Worm (Caenorhabditis elegans) whole organism, young adult: ENCODE data around the gene tnt-2.

Experiments
- B0336.3 ChIP-seq: fragments of 200-800 bp; sonication (Bioruptor generic); IDR thresholded peaks from 2 replicates; pipeline ENCODE4 v1.3.6; 2022; ENCODE audit warnings: missing genetic modification characterization, missing compliant biosample characterization
- F22D6.2 ChIP-seq: sonication (generic microtip); optimal IDR thresholded peaks from 2 replicates; lab custom pipeline; 2016; ENCODE audit warnings: mild to moderate bottlenecking, missing genetic modification characterization, missing compliant biosample characterization
- F23B12.7 ChIP-seq: sonication (generic microtip); optimal IDR thresholded peaks from 2 replicates; lab custom pipeline; 2017; ENCODE audit warnings: missing genetic modification characterization, mild to moderate bottlenecking, missing compliant biosample characterization, antibody characterized with exemption, moderate library complexity; ENCODE audit not compliant: insufficient read depth
- F57A8.1 ChIP-seq: fragments of 200-800 bp; sonication (Bioruptor generic); optimal IDR thresholded peaks from 2 replicates; lab custom pipeline; 2018; ENCODE audit warnings: mild to moderate bottlenecking, missing genetic modification characterization, moderate library complexity, missing compliant biosample characterization
- K12H6.12 ChIP-seq: fragments of 200-800 bp; sonication (Bioruptor generic); optimal IDR thresholded peaks from 2 replicates; lab custom pipeline; 2018; ENCODE audit warnings: mild to moderate bottlenecking, missing genetic modification characterization, missing compliant biosample characterization
- ZK185.1 ChIP-seq: sonication (generic microtip); optimal IDR thresholded peaks from 2 replicates; lab custom pipeline; 2016; ENCODE audit warnings: mild to moderate bottlenecking, missing genetic modification characterization, missing compliant biosample characterization; ENCODE audit not compliant: poor library complexity, severe bottlenecking
- aptf-3 ChIP-seq: fragments of 200-800 bp; sonication (Bioruptor generic); IDR thresholded peaks from 2 replicates; pipeline ENCODE4 v1.3.6; 2022; ENCODE audit warnings: missing genetic modification characterization, missing compliant biosample characterization
- atf-7 ChIP-seq: sonication (generic microtip); optimal IDR thresholded peaks from 2 replicates; lab custom pipeline; 2017; ENCODE audit warnings: mild to moderate bottlenecking, missing genetic modification characterization, missing compliant biosample characterization
- attf-5 ChIP-seq: fragments of 200-800 bp; sonication (Bioruptor generic); optimal IDR thresholded peaks from 2 replicates; lab custom pipeline; 2018; ENCODE audit warnings: mild to moderate bottlenecking, missing genetic modification characterization, missing compliant biosample characterization
- attf-6 ChIP-seq: fragments of 200-800 bp; sonication (Bioruptor generic); IDR thresholded peaks from 2 replicates; pipeline ENCODE4 v1.3.6; 2022; ENCODE audit warnings: missing genetic modification reagents, missing genetic modification characterization, missing compliant biosample characterization
- cebp-1 ChIP-seq, 2 experiments: fragments of 200-800 bp in 1 of 2; sonication (Bioruptor generic) in 1 of 2; sonication (generic microtip) in 1 of 2; IDR thresholded peaks in 1 of 2; optimal IDR thresholded peaks in 1 of 2; 2 replicates each; pipeline versions ENCODE4 v1.3.6 to Lab custom; 2017 to 2022; ENCODE audit warnings: missing compliant biosample characterization in 2 of 2, missing genetic modification characterization in 2 of 2, mild to moderate bottlenecking in 1 of 2, missing genetic modification reagents in 1 of 2, moderate library complexity in 1 of 2
- ceh-100 ChIP-seq: fragments of 200-800 bp; sonication (Bioruptor generic); IDR thresholded peaks from 2 replicates; pipeline ENCODE4 v1.3.6; 2022; ENCODE audit warnings: missing genetic modification reagents, missing genetic modification characterization, missing compliant biosample characterization
- ceh-27 ChIP-seq: fragments of 200-800 bp; sonication (Bioruptor generic); optimal IDR thresholded peaks from 2 replicates; lab custom pipeline; 2018; ENCODE audit warnings: mild to moderate bottlenecking, missing genetic modification characterization, moderate library complexity, missing compliant biosample characterization
- ceh-40 ChIP-seq: fragments of 200-800 bp; sonication (Bioruptor generic); IDR thresholded peaks from 2 replicates; pipeline ENCODE4 v1.3.6; 2022; ENCODE audit warnings: missing genetic modification characterization, missing compliant biosample characterization
- ceh-58 ChIP-seq: fragments of 200-800 bp; sonication (Bioruptor generic); IDR thresholded peaks from 2 replicates; pipeline ENCODE4 v1.3.6; 2022; ENCODE audit warnings: missing genetic modification characterization, missing compliant biosample characterization
- ceh-79 ChIP-seq: sonication (generic microtip); optimal IDR thresholded peaks from 2 replicates; lab custom pipeline; 2017; ENCODE audit warnings: mild to moderate bottlenecking, missing genetic modification characterization, missing compliant biosample characterization
- chd-7 ChIP-seq: sonication (generic microtip); optimal IDR thresholded peaks from 2 replicates; lab custom pipeline; 2016; ENCODE audit warnings: mild to moderate bottlenecking, missing genetic modification characterization, moderate library complexity, missing compliant biosample characterization
- die-1 ChIP-seq: sonication (generic microtip); optimal IDR thresholded peaks from 2 replicates; lab custom pipeline; 2016; ENCODE audit warnings: missing genotype, mild to moderate bottlenecking, missing genetic modification characterization, missing compliant biosample characterization
- efl-1 ChIP-seq: fragments of 150-350 bp; optimal IDR thresholded peaks from 2 replicates; lab custom pipeline; 2014; ENCODE audit warnings: missing biosample characterization, missing genetic modification reagents, missing genetic modification characterization
- egl-44 ChIP-seq: fragments of 200-800 bp; sonication (Bioruptor generic); IDR thresholded peaks from 2 replicates; pipeline ENCODE4 v1.3.6; 2022; ENCODE audit warnings: missing genetic modification reagents, missing genetic modification characterization, missing compliant biosample characterization
- egrh-3 ChIP-seq: fragments of 200-800 bp; sonication (Bioruptor generic); IDR thresholded peaks from 2 replicates; pipeline ENCODE4 v1.3.6; 2022; ENCODE audit warnings: missing genetic modification reagents, missing genetic modification characterization, missing compliant biosample characterization
- ekl-4 ChIP-seq: fragments of 200-800 bp; sonication (Bioruptor generic); IDR thresholded peaks from 2 replicates; pipeline ENCODE4 v1.3.6; 2022; ENCODE audit warnings: missing genetic modification reagents, missing genetic modification characterization, missing compliant biosample characterization
- hlh-12 ChIP-seq: sonication (generic microtip); optimal IDR thresholded peaks from 2 replicates; lab custom pipeline; 2016; ENCODE audit warnings: missing genetic modification characterization, missing compliant biosample characterization
- hmg-1.2 ChIP-seq: fragments of 200-800 bp; sonication (Bioruptor generic); IDR thresholded peaks from 2 replicates; pipeline ENCODE4 v1.3.6; 2022; ENCODE audit warnings: missing genetic modification reagents, missing genetic modification characterization, missing compliant biosample characterization
- let-607 ChIP-seq, 2 experiments: fragments of 200-800 bp in 1 of 2; sonication (Bioruptor generic) in 1 of 2; sonication (generic microtip) in 1 of 2; optimal IDR thresholded peaks; 2 replicates each; lab custom pipeline; 2016 to 2018; ENCODE audit warnings: mild to moderate bottlenecking in 2 of 2, missing compliant biosample characterization in 2 of 2, missing genetic modification characterization in 2 of 2, moderate library complexity in 2 of 2, missing genotype in 1 of 2
- lin-26 ChIP-seq: fragments of 200-800 bp; sonication (Bioruptor generic); IDR thresholded peaks from 2 replicates; pipeline ENCODE4 v1.3.6; 2022; ENCODE audit warnings: missing genetic modification reagents, missing genetic modification characterization, missing compliant biosample characterization
- lin-35 ChIP-seq, 3 experiments: fragments of 150-350 bp in 2 of 3; sonication (generic microtip) in 1 of 3; optimal IDR thresholded peaks; 2 replicates each; lab custom pipeline; 2014 to 2018; ENCODE audit warnings: missing biosample characterization in 3 of 3, missing genetic modification characterization in 3 of 3, missing genetic modification reagents in 3 of 3
- lin-40 ChIP-seq: sonication (generic microtip); optimal IDR thresholded peaks from 2 replicates; lab custom pipeline; 2016; ENCODE audit warnings: missing genetic modification characterization, mild to moderate bottlenecking, missing compliant biosample characterization, missing genotype, missing genetic modification reagents
- lsy-27 ChIP-seq: sonication (generic microtip); optimal IDR thresholded peaks from 2 replicates; lab custom pipeline; 2017; ENCODE audit warnings: missing genetic modification characterization, mild to moderate bottlenecking, missing compliant biosample characterization, antibody characterized with exemption, missing genotype, borderline replicate concordance; ENCODE audit not compliant: insufficient read depth
- mcd-1 ChIP-seq: fragments of 200-800 bp; sonication (Bioruptor generic); IDR thresholded peaks from 2 replicates; pipeline ENCODE4 v1.3.6; 2022; ENCODE audit warnings: missing genetic modification reagents, missing genetic modification characterization, missing compliant biosample characterization
- nhr-179 ChIP-seq: sonication (generic microtip); optimal IDR thresholded peaks from 2 replicates; lab custom pipeline; 2016; ENCODE audit warnings: mild to moderate bottlenecking, missing genetic modification characterization, missing compliant biosample characterization
- nhr-80 ChIP-seq: sonication (generic microtip); optimal IDR thresholded peaks from 2 replicates; lab custom pipeline; 2016; ENCODE audit warnings: missing genetic modification characterization, missing compliant biosample characterization
- nhr-90 ChIP-seq: sonication (generic microtip); optimal IDR thresholded peaks from 2 replicates; lab custom pipeline; 2016; ENCODE audit warnings: missing genotype, mild to moderate bottlenecking, missing genetic modification characterization, missing compliant biosample characterization
- pha-4 ChIP-seq: fragments of 150-350 bp; sonication (generic microtip); optimal IDR thresholded peaks from 2 replicates; lab custom pipeline; 2014; ENCODE audit warnings: missing biosample characterization, missing genetic modification reagents, missing genetic modification characterization
- rec-8 ChIP-seq, 2 experiments: sonication (generic microtip); optimal IDR thresholded peaks; 2 replicates each; lab custom pipeline; 2016; ENCODE audit warnings: mild to moderate bottlenecking in 2 of 2, missing genetic modification characterization in 2 of 2, missing genetic modification reagents in 2 of 2, missing genotype in 2 of 2, missing biosample characterization in 1 of 2, missing compliant biosample characterization in 1 of 2, moderate library complexity in 1 of 2
- sdz-38 ChIP-seq: sonication (generic microtip); optimal IDR thresholded peaks from 2 replicates; lab custom pipeline; 2016; ENCODE audit warnings: missing genotype, missing genetic modification characterization, missing compliant biosample characterization
- sea-2 ChIP-seq: fragments of 200-800 bp; sonication (Bioruptor generic); IDR thresholded peaks from 2 replicates; pipeline ENCODE4 v1.3.6; 2022; ENCODE audit warnings: missing genetic modification characterization, missing compliant biosample characterization
- snpc-1.1 ChIP-seq: sonication (generic microtip); optimal IDR thresholded peaks from 2 replicates; lab custom pipeline; 2017; ENCODE audit warnings: missing genetic modification characterization, mild to moderate bottlenecking, missing compliant biosample characterization, antibody characterized with exemption, moderate library complexity, missing genotype, missing genetic modification reagents; ENCODE audit not compliant: insufficient read depth
- somi-1 ChIP-seq: fragments of 200-800 bp; sonication (Bioruptor generic); optimal IDR thresholded peaks from 2 replicates; lab custom pipeline; 2018; ENCODE audit warnings: mild to moderate bottlenecking, missing genetic modification characterization, missing compliant biosample characterization
- tbp1 ChIP-seq: fragments of 200-800 bp; sonication (Bioruptor generic); optimal IDR thresholded peaks from 2 replicates; lab custom pipeline; 2018; ENCODE audit warnings: mild to moderate bottlenecking, missing genetic modification characterization, missing compliant biosample characterization
- unc-62 ChIP-seq: fragments of 150-350 bp; optimal IDR thresholded peaks from 2 replicates; lab custom pipeline; 2014; ENCODE audit warnings: missing biosample characterization, missing genetic modification reagents, missing genetic modification characterization
- zfh-2 ChIP-seq: fragments of 200-800 bp; sonication (Bioruptor generic); conservative IDR thresholded peaks from 2 replicates; pipeline ENCODE4 v1.3.6; 2022; ENCODE audit warnings: missing genetic modification reagents, missing genetic modification characterization, missing compliant biosample characterization
- ztf-22 ChIP-seq: fragments of 200-800 bp; sonication (Bioruptor generic); optimal IDR thresholded peaks from 2 replicates; lab custom pipeline; 2018; ENCODE audit warnings: mild to moderate bottlenecking, missing genetic modification characterization, moderate library complexity, missing compliant biosample characterization
- ztf-26 ChIP-seq: sonication (generic microtip); optimal IDR thresholded peaks from 2 replicates; lab custom pipeline; 2017; ENCODE audit warnings: missing genetic modification characterization, missing compliant biosample characterization

Gene tnt-2

DNA sequence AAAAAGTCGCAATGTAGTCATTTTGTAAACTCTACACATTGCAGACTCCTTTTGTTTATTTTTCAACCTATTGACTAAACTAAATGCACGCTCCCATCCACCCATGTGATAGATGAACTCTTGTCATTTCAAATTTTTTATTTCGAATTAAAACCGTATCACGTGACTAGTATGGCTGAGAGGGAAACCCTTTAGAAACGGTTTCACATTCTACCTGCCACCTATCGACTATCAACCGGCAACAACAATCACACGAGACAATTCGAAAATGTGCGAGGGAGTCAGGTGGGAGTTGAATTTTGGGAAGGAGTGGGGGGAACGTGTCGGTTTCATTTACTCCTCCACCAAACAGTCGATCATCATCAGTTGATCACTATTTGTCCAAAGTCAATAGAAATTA, 48.8 kb downstream of the tnt-2 start:
- TF ChIP-seq lin-40 (peak; percentile 65), somi-1 (GFP tag; lab: Kevin White, UChicago) (peak; percentile 76), B0336.3 (peak; percentile 34; the same call in 1 of the 2 replicates), nhr-80 (tag; lab: Kevin White, UChicago) (peak; percentile 87), atf-7 (peak; percentile 31), egrh-3 (GFP tag; lab: Robert Waterston, UW) (no peak), ceh-40 (GFP tag; lab: Robert Waterston, UW) (no peak), nhr-179 (no peak), let-607 (tag; optimal IDR thresholded peaks at IDR 0.05; lab: Kevin White, UChicago) (peak in 1 of 2 experiments; percentile 5), ztf-26 (tag; lab: Kevin White, UChicago) (peak; percentile 72), egl-44 (0 out of 2 replicates have a peak, but pooled peaks have one; percentile 45), attf-5 (peak; percentile 70), nhr-90 (tag; lab: Kevin White, UChicago) (peak; percentile 24), efl-1 (GFP tag; lab: Kevin White, UChicago) (no peak), sdz-38 (tag; lab: Kevin White, UChicago) (no peak), cebp-1 (GFP tag; IDR thresholded peaks at IDR 0.05; lab: Robert Waterston, UW) (0 out of 2 replicates have a peak, but pooled peaks have one; percentile 20), cebp-1 (tag; optimal IDR thresholded peaks at IDR 0.05; lab: Kevin White, UChicago) (peak; percentile 82), tbp1 (peak; percentile 29), sea-2 (GFP tag; lab: Robert Waterston, UW) (no peak), lsy-27 (tag; lab: Kevin White, UChicago) (no peak), pha-4 (tag; lab: Kevin White, UChicago) (peak; percentile 73), F23B12.7 (peak; percentile 18), unc-62 (GFP tag; lab: Kevin White, UChicago) (peak; percentile 70), ZK185.1 (tag; lab: Kevin White, UChicago) (no peak), snpc-1.1 (no peak), chd-7 (tag; lab: Kevin White, UChicago) (peak; percentile 14), hmg-1.2 (no peak), lin-26 (GFP tag; lab: Robert Waterston, UW) (peak; percentile 54; the same call in 1 of the 2 replicates), aptf-3 (no peak), ceh-79 (tag; lab: Kevin White, UChicago) (no peak), F57A8.1 (GFP tag; lab: Kevin White, UChicago) (no peak), ceh-100 (GFP tag; lab: Robert Waterston, UW) (no peak)

DNA sequence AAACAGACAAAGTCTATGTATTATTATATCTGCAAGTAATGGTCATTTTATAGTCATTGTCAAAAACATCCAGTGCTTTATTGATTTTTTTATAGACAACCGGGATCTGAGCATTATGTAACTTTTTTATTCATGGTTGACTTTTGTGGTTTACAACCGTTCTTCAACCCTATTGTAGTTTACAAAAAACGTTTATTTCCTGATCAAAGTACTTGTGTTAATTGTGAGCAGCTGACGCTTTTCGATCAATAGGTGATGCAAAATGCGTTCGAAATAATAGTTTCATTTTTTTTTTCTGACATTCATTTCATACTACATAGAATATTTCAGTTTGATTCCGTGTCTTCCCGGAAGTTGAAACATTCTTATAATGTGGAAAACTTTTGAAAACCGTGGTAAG, 50.6 kb downstream of the tnt-2 start, which contains the start of the genes K09E2.2 and K09E2.3:
K09E2.2 (plus strand) TSS at position 301 of the 400 bp plus-strand sequence.
K09E2.3 (plus strand) TSS at position 325 of the 400 bp plus-strand sequence.
- TF ChIP-seq die-1 (tag; lab: Kevin White, UChicago), result no peak
- no peak for TF ChIP-seq ceh-58 (GFP tag; lab: Robert Waterston, UW)
- TF ChIP-seq hlh-12 (tag; lab: Kevin White, UChicago), result no peak
- no peak for TF ChIP-seq K12H6.12 (tag; lab: Kevin White, UChicago)
- TF ChIP-seq unc-62 (GFP tag; lab: Kevin White, UChicago), result no peak
- no peak for TF ChIP-seq zfh-2 (GFP tag; lab: Robert Waterston, UW)
- no peak for TF ChIP-seq ceh-27
- TF ChIP-seq mcd-1 (GFP tag; lab: Robert Waterston, UW), result no peak
- TF ChIP-seq ztf-22 (GFP tag; lab: Kevin White, UChicago), result no peak
- TF ChIP-seq rec-8 (tag; optimal IDR thresholded peaks at IDR 0.05; lab: Kevin White, UChicago), result no peak
- TF ChIP-seq F22D6.2 (tag; lab: Kevin White, UChicago), result no peak
- no peak for TF ChIP-seq snpc-1.1
- TF ChIP-seq ekl-4 (GFP tag; lab: Robert Waterston, UW), result no peak
- no peak for TF ChIP-seq attf-6 (GFP tag; lab: Robert Waterston, UW)
- TF ChIP-seq lin-35 (GFP tag; optimal IDR thresholded peaks at IDR 0.05; lab: Kevin White, UChicago), result no peak
